Fruit fly (Drosophila melanogaster) whole organism, embryonic: Measurements from ENCODE around the gene CG14082.

ENCODE experiments used
- CG10543 ChIP-seq: fragments of 200-800 bp; sonication (Bioruptor generic); optimal IDR thresholded peaks from 3 replicates; lab custom pipeline; 2017; ENCODE audit warnings: missing biosample characterization, mild to moderate bottlenecking, missing genetic modification characterization, moderate library complexity
- CG10654 ChIP-seq: fragments of 200-800 bp; sonication (Bioruptor generic); optimal IDR thresholded peaks from 2 replicates; lab custom pipeline; 2016; ENCODE audit warnings: missing biosample characterization, missing genetic modification characterization
- CG11093 ChIP-seq: fragments of 200-800 bp; sonication (Bioruptor generic); IDR thresholded peaks from 3 replicates; pipeline ENCODE4 v1.3.6; 2022; ENCODE audit warnings: missing biosample characterization, missing genetic modification characterization
- CG11695 ChIP-seq: fragments of 200-800 bp; sonication (Bioruptor generic); IDR thresholded peaks from 3 replicates; pipeline ENCODE4 v1.3.6; 2022; ENCODE audit warnings: missing biosample characterization, missing genetic modification characterization
- CG15479 ChIP-seq: fragments of 200-800 bp; sonication (Bioruptor generic); optimal IDR thresholded peaks from 3 replicates; lab custom pipeline; 2019; ENCODE audit warnings: missing biosample characterization, mild to moderate bottlenecking, missing genetic modification characterization, moderate library complexity
- CG1792 ChIP-seq: fragments of 200-800 bp; sonication (Bioruptor generic); optimal IDR thresholded peaks from 2 replicates; lab custom pipeline; 2016; ENCODE audit warnings: missing biosample characterization, missing genetic modification characterization
- CG2199 ChIP-seq: fragments of 200-800 bp; sonication (Bioruptor generic); IDR thresholded peaks from 3 replicates; pipeline ENCODE4 v1.3.6; 2022; ENCODE audit warnings: missing biosample characterization, missing genetic modification characterization
- CG2678 ChIP-seq: fragments of 200-800 bp; sonication (Bioruptor generic); optimal IDR thresholded peaks from 3 replicates; lab custom pipeline; 2019; ENCODE audit warnings: missing biosample characterization, mild to moderate bottlenecking, missing genetic modification characterization, moderate library complexity
- CG31224 ChIP-seq: fragments of 200-800 bp; sonication (Bioruptor generic); IDR thresholded peaks from 2 replicates; pipeline ENCODE4 v1.3.6; 2022; ENCODE audit warnings: missing biosample characterization, missing genetic modification characterization
- CG34224 ChIP-seq: fragments of 200-800 bp; sonication (Bioruptor generic); IDR thresholded peaks from 3 replicates; pipeline ENCODE4 v1.3.6; 2022; ENCODE audit warnings: missing biosample characterization, missing genetic modification characterization; ENCODE audit not compliant: partially characterized antibody
- CG4820 ChIP-seq: fragments of 200-800 bp; sonication (Bioruptor generic); optimal IDR thresholded peaks from 3 replicates; lab custom pipeline; 2016; ENCODE audit warnings: missing biosample characterization, missing genetic modification characterization
- CG5180 ChIP-seq: fragments of 200-800 bp; sonication (Bioruptor generic); optimal IDR thresholded peaks from 3 replicates; lab custom pipeline; 2017; ENCODE audit warnings: missing biosample characterization, missing genetic modification characterization, mild to moderate bottlenecking, moderate library complexity, missing genetic modification reagents
- CG7786 ChIP-seq: fragments of 200-800 bp; sonication (Bioruptor generic); optimal IDR thresholded peaks from 2 replicates; lab custom pipeline; 2016; ENCODE audit warnings: missing biosample characterization, missing genetic modification characterization
- CG8944 ChIP-seq: fragments of 200-800 bp; sonication (Bioruptor generic); optimal IDR thresholded peaks from 3 replicates; lab custom pipeline; 2016; ENCODE audit warnings: missing biosample characterization, missing genetic modification characterization
- CHES-1-like ChIP-seq: fragments of 200-800 bp; sonication (Bioruptor generic); optimal IDR thresholded peaks from 2 replicates; lab custom pipeline; 2016; ENCODE audit warnings: missing biosample characterization, missing genetic modification characterization
- Dbx ChIP-seq: fragments of 200-800 bp; sonication (Bioruptor generic); IDR thresholded peaks from 3 replicates; pipeline ENCODE4 v1.3.6; 2022; ENCODE audit warnings: missing biosample characterization, missing genetic modification characterization
- Fer2 ChIP-seq: fragments of 200-800 bp; sonication (Bioruptor generic); optimal IDR thresholded peaks from 2 replicates; lab custom pipeline; 2018; ENCODE audit warnings: missing biosample characterization, mild to moderate bottlenecking, missing genetic modification characterization, moderate library complexity
- Hmx ChIP-seq: fragments of 200-800 bp; sonication (Bioruptor generic); optimal IDR thresholded peaks from 2 replicates; lab custom pipeline; 2016; ENCODE audit warnings: missing biosample characterization, missing genetic modification characterization
- Hr78 ChIP-seq, 2 experiments: fragments of 200-800 bp in 1 of 2; fragments of >200 bp in 1 of 2; sonication (Bioruptor generic) in 1 of 2; optimal IDR thresholded peaks; 2 replicates each; lab custom pipeline; 2017 to 2019; ENCODE audit warnings: missing biosample characterization in 2 of 2, missing genetic modification characterization in 2 of 2, mild to moderate bottlenecking in 1 of 2, moderate library complexity in 1 of 2
- Mad ChIP-seq: fragments of 200-800 bp; sonication (Bioruptor generic); optimal IDR thresholded peaks from 2 replicates; lab custom pipeline; 2016; ENCODE audit warnings: missing biosample characterization, missing genetic modification characterization
- Meics ChIP-seq: fragments of 200-800 bp; sonication (Bioruptor generic); optimal IDR thresholded peaks from 2 replicates; lab custom pipeline; 2017; ENCODE audit warnings: missing biosample characterization, mild to moderate bottlenecking, missing genetic modification characterization
- Myb ChIP-seq: fragments of 200-800 bp; sonication (Bioruptor generic); optimal IDR thresholded peaks from 2 replicates; lab custom pipeline; 2016; ENCODE audit warnings: missing biosample characterization, missing genetic modification characterization
- Neu2 ChIP-seq: fragments of 200-800 bp; sonication (Bioruptor generic); optimal IDR thresholded peaks from 3 replicates; lab custom pipeline; 2016; ENCODE audit warnings: missing biosample characterization, missing genetic modification characterization, borderline replicate concordance
- PHDP ChIP-seq: fragments of 200-800 bp; sonication (Bioruptor generic); optimal IDR thresholded peaks from 3 replicates; lab custom pipeline; 2018; ENCODE audit warnings: missing biosample characterization, mild to moderate bottlenecking, missing genetic modification characterization, moderate library complexity
- Pdp1 ChIP-seq, 2 experiments: fragments of 200-800 bp; sonication (Bioruptor generic); optimal IDR thresholded peaks; 3 replicates each; lab custom pipeline; 2016; ENCODE audit warnings: missing biosample characterization in 2 of 2, missing genetic modification characterization in 2 of 2, mild to moderate bottlenecking in 1 of 2, moderate library complexity in 1 of 2
- Xbp1 ChIP-seq: fragments of 200-800 bp; sonication (Bioruptor generic); optimal IDR thresholded peaks from 3 replicates; lab custom pipeline; 2016; ENCODE audit warnings: missing biosample characterization, mild to moderate bottlenecking, missing genetic modification characterization
- btn ChIP-seq: fragments of 200-800 bp; sonication (Bioruptor generic); optimal IDR thresholded peaks from 2 replicates; lab custom pipeline; 2016; ENCODE audit warnings: missing biosample characterization, missing genetic modification characterization
- cad ChIP-seq: fragments of >200 bp; optimal IDR thresholded peaks from 2 replicates; lab custom pipeline; 2017; ENCODE audit warnings: missing biosample characterization, missing genetic modification characterization
- cas ChIP-seq: fragments of 200-800 bp; sonication (Bioruptor generic); IDR thresholded peaks from 2 replicates; pipeline ENCODE4 v1.3.6; 2022; ENCODE audit warnings: missing biosample characterization, missing genetic modification characterization
- chinmo ChIP-seq: fragments of 200-800 bp; sonication (Bioruptor generic); IDR thresholded peaks from 4 replicates; pipeline ENCODE4 v1.3.6; 2022; ENCODE audit warnings: missing biosample characterization, missing genetic modification characterization; ENCODE audit not compliant: partially characterized antibody
- grau ChIP-seq: fragments of 200-800 bp; optimal IDR thresholded peaks from 3 replicates; lab custom pipeline; 2019; ENCODE audit warnings: missing biosample characterization, mild to moderate bottlenecking, missing genetic modification characterization, moderate library complexity
- klu ChIP-seq: fragments of 200-800 bp; sonication (Bioruptor generic); IDR thresholded peaks from 2 replicates; pipeline ENCODE4 v1.3.6; 2022; ENCODE audit warnings: missing biosample characterization, missing genetic modification characterization
- kni ChIP-seq: fragments of 200-800 bp; sonication (Bioruptor generic); optimal IDR thresholded peaks from 3 replicates; lab custom pipeline; 2017; ENCODE audit warnings: mild to moderate bottlenecking, missing biosample characterization, missing genetic modification reagents, missing genetic modification characterization
- lab ChIP-seq: fragments of 200-800 bp; sonication (Bioruptor generic); optimal IDR thresholded peaks from 3 replicates; lab custom pipeline; 2017; ENCODE audit warnings: missing biosample characterization, missing genetic modification characterization, mild to moderate bottlenecking, moderate library complexity, missing genetic modification reagents
- otp ChIP-seq: fragments of 200-800 bp; sonication (Bioruptor generic); IDR thresholded peaks from 3 replicates; pipeline ENCODE4, ENCODE4 v1.3.6; 2022; ENCODE audit warnings: missing biosample characterization, missing genetic modification characterization
- prd ChIP-seq, 3 experiments: fragments of >200 bp in 2 of 3; fragments of 200-800 bp in 1 of 3; sonication (Bioruptor generic) in 1 of 3; optimal IDR thresholded peaks in 2 of 3; IDR thresholded peaks in 1 of 3; 2 replicates in 2 of 3; 3 replicates in 1 of 3; pipeline versions ENCODE4 v1.3.6 to Lab custom; 2017 to 2022; ENCODE audit warnings: missing biosample characterization in 1 of 3, missing genetic modification characterization in 1 of 3
- pum ChIP-seq: fragments of 200-800 bp; sonication (Bioruptor generic); optimal IDR thresholded peaks from 2 replicates; lab custom pipeline; 2016; ENCODE audit warnings: missing biosample characterization, missing genetic modification characterization
- salm ChIP-seq: fragments of 200-800 bp; sonication (Bioruptor generic); optimal IDR thresholded peaks from 2 replicates; lab custom pipeline; 2018; ENCODE audit warnings: missing biosample characterization, mild to moderate bottlenecking, missing genetic modification characterization
- sens ChIP-seq: fragments of 200-800 bp; sonication (Bioruptor generic); peaks from one replicate; lab custom pipeline; 2016; ENCODE audit warnings: missing biosample characterization, missing genetic modification characterization
- tll ChIP-seq, 2 experiments: fragments of 200-800 bp in 1 of 2; fragments of >200 bp in 1 of 2; sonication (Bioruptor generic) in 1 of 2; optimal IDR thresholded peaks; 2 replicates each; lab custom pipeline; 2017 to 2019; ENCODE audit warnings: missing biosample characterization in 2 of 2, missing genetic modification characterization in 2 of 2, mild to moderate bottlenecking in 1 of 2, moderate library complexity in 1 of 2
- yki ChIP-seq: fragments of >200 bp; optimal IDR thresholded peaks from 3 replicates; lab custom pipeline; 2018
- z ChIP-seq: fragments of 200-800 bp; sonication (Bioruptor generic); IDR thresholded peaks from 3 replicates; pipeline ENCODE4 v1.3.6; 2022; ENCODE audit warnings: missing biosample characterization, missing genetic modification characterization
- zen ChIP-seq: fragments of 200-800 bp; sonication (Bioruptor generic); optimal IDR thresholded peaks from 3 replicates; lab custom pipeline; 2018; ENCODE audit warnings: missing biosample characterization, mild to moderate bottlenecking, missing genetic modification characterization, moderate library complexity

The CG14082 gene

DNA sequence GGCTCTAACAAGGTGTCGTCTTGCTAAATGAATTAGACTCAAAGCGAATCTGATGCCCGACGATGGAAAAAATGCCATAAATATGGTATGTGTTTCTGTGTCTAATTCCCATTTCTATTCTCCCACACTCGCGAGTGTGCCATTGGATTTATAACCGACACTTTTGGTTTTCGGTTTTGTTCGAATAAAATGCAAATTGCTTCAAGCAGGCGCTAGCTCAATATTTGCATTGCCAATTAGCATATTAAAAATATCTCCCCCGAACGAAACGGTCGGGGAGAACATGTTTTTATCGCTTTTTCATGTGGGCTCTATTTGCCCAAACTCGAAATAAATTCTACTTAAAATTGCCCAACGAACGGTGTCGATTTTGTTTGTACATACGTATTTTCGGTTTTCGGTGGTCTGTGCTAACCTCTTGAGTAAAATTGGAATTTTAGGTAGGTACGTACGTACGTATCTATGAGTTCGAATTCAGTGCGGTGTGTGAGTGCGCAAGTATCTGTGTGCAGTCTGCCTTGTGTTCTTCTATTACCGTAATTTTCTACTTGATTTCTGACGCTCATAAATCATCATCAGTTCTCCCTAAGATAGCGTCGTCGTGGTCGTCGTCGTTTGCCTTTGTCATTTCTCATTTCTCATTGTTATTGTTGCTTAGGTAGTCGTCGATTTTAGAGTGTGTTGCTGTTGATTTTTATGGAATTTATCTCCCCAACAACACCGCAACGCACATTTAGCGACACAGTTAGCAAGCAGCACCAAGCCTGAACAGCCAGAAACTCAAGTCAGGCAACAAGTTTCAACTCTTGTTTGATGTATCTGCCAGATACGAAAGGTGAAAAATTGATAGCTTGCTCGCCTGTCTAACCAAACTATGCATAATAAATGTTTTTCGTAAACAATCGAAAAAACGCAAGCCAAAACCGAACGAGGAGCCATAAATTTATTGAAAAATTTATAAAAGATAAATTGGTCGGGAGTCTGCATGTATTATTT, 26.3 kb upstream of the CG14082 start (continued):
- TF ChIP-seq chinmo (0 out of 4 replicates have a peak, but pooled peaks have one; percentile 62), sens (GFP tag; lab: Kevin White, UChicago) (peak; percentile 59), CG2678 (tag; lab: Kevin White, UChicago) (peak; percentile 17), CG15479 (peak; percentile 98), CG8944 (GFP tag; lab: Kevin White, UChicago) (no peak), CG11093 (GFP tag; lab: Robert Waterston, UW) (no peak), kni (GFP tag; lab: Kevin White, UChicago) (peak; percentile 10), CG2199 (peak; percentile 76; the same call in 2 of the 3 replicates), CG10543 (GFP tag; lab: Kevin White, UChicago) (peak; percentile 38), CG5180 (GFP tag; lab: Kevin White, UChicago) (no peak), cad (GFP tag; lab: Kevin White, UChicago) (peak; percentile 84), zen (peak; percentile 9), tll (GFP tag; optimal IDR thresholded peaks at IDR 0.05; lab: Kevin White, UChicago) (peak in 1 of 2 experiments; percentile 17), CHES-1-like (GFP tag; lab: Kevin White, UChicago) (no peak), CG7786 (GFP tag; lab: Kevin White, UChicago) (no peak), lab (peak; percentile 52), salm (tag; lab: Kevin White, UChicago) (peak; percentile 30)

dm6 chr3L:19163791-19164190, 25.0 kb upstream of the CG14082 start:
- TF ChIP-seq CG10654 (GFP tag; lab: Kevin White, UChicago) (no peak), Dbx (GFP tag; lab: Robert Waterston, UW) (no peak), CG11695 (GFP tag; lab: Robert Waterston, UW) (no peak), z (GFP tag; lab: Robert Waterston, UW) (0 out of 3 replicates have a peak, but pooled peaks have one; percentile 44), Myb (GFP tag; lab: Kevin White, UChicago) (no peak), prd (optimal IDR thresholded peaks at IDR 0.05; lab: Kevin White, UChicago) (no peak), prd (GFP tag; IDR thresholded peaks at IDR 0.05; lab: Robert Waterston, UW) (no peak)
- TF ChIP-seq, all 482 proteins: peak for 1

DNA sequence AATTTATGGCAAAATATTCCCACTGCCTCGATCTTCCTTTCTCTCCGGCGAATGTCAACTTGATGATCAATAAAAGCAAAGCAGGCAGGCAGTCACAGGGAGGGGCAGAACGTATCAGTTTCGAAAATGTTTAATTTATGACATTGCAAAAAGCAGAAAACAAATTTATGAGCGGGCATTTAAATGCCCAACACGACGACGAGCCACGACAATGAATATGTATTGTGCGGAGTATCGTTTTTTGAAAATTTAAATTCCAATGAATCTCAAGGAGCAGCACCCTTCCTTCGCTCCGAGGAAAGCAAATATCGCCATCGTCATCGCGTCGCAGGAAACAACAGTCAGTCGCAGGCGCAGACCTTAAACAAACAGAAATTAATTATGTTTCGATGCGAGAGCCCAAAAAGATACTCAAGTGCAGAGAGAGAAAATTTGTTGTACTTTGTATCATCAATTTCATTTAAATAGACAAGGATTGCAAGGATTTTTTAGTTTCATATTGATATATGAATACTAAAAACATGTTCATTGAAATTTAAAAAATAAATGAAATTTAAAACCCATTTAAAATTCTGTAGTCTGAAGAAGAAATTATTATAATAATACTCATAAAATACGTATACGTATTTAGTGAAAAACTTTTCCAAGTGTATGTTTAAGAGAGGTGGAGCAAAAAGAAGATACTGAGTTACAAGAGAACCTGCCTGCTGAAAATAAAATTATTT, 24.0 kb upstream of the CG14082 start:
- TF ChIP-seq Neu2 (GFP tag; lab: Kevin White, UChicago), result no peak
- no peak for TF ChIP-seq Fer2 (tag; lab: Kevin White, UChicago)
- peak; percentile 15 for TF ChIP-seq CG4820
- TF ChIP-seq pum (GFP tag; lab: Kevin White, UChicago), result no peak
- TF ChIP-seq otp, result no peak
- TF ChIP-seq prd (optimal IDR thresholded peaks at IDR 0.05; lab: Kevin White, UChicago), result no peak
- TF ChIP-seq prd (GFP tag; IDR thresholded peaks at IDR 0.05; lab: Robert Waterston, UW), result peak; percentile 48; the same call in 1 of the 3 replicates
- peak; percentile 78 for TF ChIP-seq grau (tag; lab: Kevin White, UChicago)
- TF ChIP-seq Hmx (GFP tag; lab: Kevin White, UChicago), result no peak
- TF ChIP-seq yki (lab: Kevin White, UChicago), result no peak
- TF ChIP-seq CG34224, result no peak
- peak in 1 of 2 experiments; percentile 43 for TF ChIP-seq Hr78 (GFP tag; optimal IDR thresholded peaks at IDR 0.05; lab: Kevin White, UChicago)
- no peak for TF ChIP-seq klu (GFP tag; lab: Robert Waterston, UW)
- no peak for TF ChIP-seq CG1792 (GFP tag; lab: Kevin White, UChicago)
- no peak for TF ChIP-seq CG31224 (GFP tag; lab: Robert Waterston, UW)
- TF ChIP-seq cas (GFP tag; lab: Robert Waterston, UW), result no peak
- peak; percentile 64 for TF ChIP-seq PHDP (tag; lab: Kevin White, UChicago)
- TF ChIP-seq Meics, result peak; percentile 43
- TF ChIP-seq Mad (GFP tag; lab: Kevin White, UChicago), result no peak
- TF ChIP-seq Xbp1 (GFP tag; lab: Kevin White, UChicago), result peak; percentile 36
- no peak for TF ChIP-seq Pdp1 (GFP tag; optimal IDR thresholded peaks at IDR 0.05; lab: Kevin White, UChicago)
- TF ChIP-seq btn, result no peak
